Fruit fly (Drosophila melanogaster): ENCODE measurements around the gene CG32373.

Gene CG32373

DNA sequence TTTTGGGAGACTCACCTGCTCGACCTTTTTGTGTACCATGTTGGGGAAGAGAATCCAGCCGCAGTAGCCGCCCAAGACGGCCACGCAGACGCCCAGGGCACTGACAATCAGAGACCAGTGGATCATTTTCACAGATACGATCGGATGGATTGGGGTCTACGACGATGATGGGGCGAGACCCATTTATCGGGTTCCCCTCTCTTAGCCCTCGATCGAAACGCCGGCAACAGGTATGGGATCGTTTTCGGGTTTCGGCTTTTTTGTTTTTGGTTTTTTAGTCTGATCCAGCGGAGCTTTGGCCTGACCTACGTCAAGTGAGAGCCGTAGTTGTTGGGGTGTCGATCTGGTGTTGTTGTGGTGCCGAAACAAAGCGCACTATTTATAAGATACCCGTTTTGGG, 91.6 kb downstream of the CG32373 start:
- TF ChIP-seq jim (GFP tag; optimal IDR thresholded peaks at IDR 0.05) (peak; percentile 3), dsf (GFP tag; optimal IDR thresholded peaks at IDR 0.05; ENCODE audit: borderline replicate concordance) (no peak)

DNA sequence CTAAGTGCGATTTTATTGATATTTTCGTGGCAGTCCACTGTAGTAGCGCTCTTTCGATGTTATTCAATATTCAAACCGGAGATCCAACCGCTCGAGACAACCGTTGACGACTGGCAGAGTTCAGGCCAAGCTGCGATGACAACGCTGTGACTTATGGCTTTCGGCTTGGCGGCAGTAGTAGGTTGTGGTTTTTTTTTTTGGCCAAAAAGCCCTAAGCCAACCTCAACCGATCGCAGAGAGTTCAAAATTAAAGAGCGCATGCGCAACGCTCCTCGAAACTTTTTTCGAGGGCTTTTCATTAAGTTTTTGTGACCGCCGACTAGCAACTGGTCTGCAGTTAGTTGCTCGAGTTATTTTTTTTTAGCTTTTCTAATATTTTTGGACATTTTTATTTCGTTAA, 92.6 kb downstream of the CG32373 start, which contains the start of gene Snmp2:
Snmp2 (minus strand) TSS at position 101 of the 400 bp plus-strand sequence.
- TF ChIP-seq GATAd (GFP tag; optimal IDR thresholded peaks at IDR 0.05) (no peak), CrebA (GFP tag; optimal IDR thresholded peaks at IDR 0.05; ENCODE audit: borderline replicate concordance) (no peak), brk (GFP tag; optimal IDR thresholded peaks at IDR 0.05) (no peak), lola (GFP tag; optimal IDR thresholded peaks at IDR 0.05) (no peak), sv (GFP tag; optimal IDR thresholded peaks at IDR 0.05) (no peak), jim (GFP tag; optimal IDR thresholded peaks at IDR 0.05) (no peak), HLH106 (tag; optimal IDR thresholded peaks at IDR 0.05) (no peak), CG32264 (GFP tag; optimal IDR thresholded peaks at IDR 0.05) (no peak), dsf (GFP tag; optimal IDR thresholded peaks at IDR 0.05; ENCODE audit: borderline replicate concordance) (no peak), usp (GFP tag; optimal IDR thresholded peaks at IDR 0.05) (no peak), Mio (GFP tag; optimal IDR thresholded peaks at IDR 0.05) (no peak), sage (GFP tag; optimal IDR thresholded peaks at IDR 0.05) (no peak), Dfd (GFP tag; optimal IDR thresholded peaks at IDR 0.05) (no peak), br (GFP tag; optimal IDR thresholded peaks at IDR 0.05) (no peak), Rel (GFP tag; optimal IDR thresholded peaks at IDR 0.05) (no peak), Rel (tag; optimal IDR thresholded peaks at IDR 0.05) (no peak), Dif (GFP tag; optimal IDR thresholded peaks at IDR 0.05; ENCODE audit: partially characterized antibody) (no peak), fru (GFP tag; optimal IDR thresholded peaks at IDR 0.05) (no peak), N (GFP tag; optimal IDR thresholded peaks at IDR 0.05) (no peak), h (GFP tag; optimal IDR thresholded peaks at IDR 0.05) (no peak), ey (GFP tag; optimal IDR thresholded peaks at IDR 0.05) (no peak)

DNA sequence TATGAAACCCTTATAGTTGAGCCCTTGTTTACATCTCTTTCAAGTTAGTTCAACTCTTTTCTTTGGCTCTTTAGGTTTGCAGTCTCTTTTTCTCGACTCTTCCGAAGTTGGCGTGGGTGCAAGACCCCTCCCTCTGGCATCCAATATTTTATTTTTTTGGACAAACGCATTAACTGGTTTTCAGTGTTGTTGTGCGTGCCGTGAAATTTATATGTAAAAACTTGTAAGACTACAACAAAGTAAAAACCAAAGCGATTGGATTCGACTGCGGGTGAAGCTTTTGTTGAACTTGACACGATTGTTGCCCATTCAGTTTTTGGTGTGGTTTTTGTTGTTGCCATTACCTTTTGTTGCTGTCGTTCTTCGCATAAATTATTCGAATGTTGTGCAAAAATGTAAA, 93.4 kb downstream of the CG32373 start:
- TF ChIP-seq Vsx2 (GFP tag; optimal IDR thresholded peaks at IDR 0.05; ENCODE audit: partially characterized antibody) (peak; percentile 13), lola (GFP tag; optimal IDR thresholded peaks at IDR 0.05) (no peak), rgr (GFP tag; optimal IDR thresholded peaks at IDR 0.05) (no peak), dsf (GFP tag; optimal IDR thresholded peaks at IDR 0.05; ENCODE audit: borderline replicate concordance) (no peak), Abd-B (GFP tag; optimal IDR thresholded peaks at IDR 0.05) (no peak), Hr78 (GFP tag; optimal IDR thresholded peaks at IDR 0.05) (no peak), ey (GFP tag; optimal IDR thresholded peaks at IDR 0.05) (no peak), CG9705 (GFP tag; optimal IDR thresholded peaks at IDR 0.05) (no peak), woc (GFP tag; optimal IDR thresholded peaks at IDR 0.05) (no peak)

DNA sequence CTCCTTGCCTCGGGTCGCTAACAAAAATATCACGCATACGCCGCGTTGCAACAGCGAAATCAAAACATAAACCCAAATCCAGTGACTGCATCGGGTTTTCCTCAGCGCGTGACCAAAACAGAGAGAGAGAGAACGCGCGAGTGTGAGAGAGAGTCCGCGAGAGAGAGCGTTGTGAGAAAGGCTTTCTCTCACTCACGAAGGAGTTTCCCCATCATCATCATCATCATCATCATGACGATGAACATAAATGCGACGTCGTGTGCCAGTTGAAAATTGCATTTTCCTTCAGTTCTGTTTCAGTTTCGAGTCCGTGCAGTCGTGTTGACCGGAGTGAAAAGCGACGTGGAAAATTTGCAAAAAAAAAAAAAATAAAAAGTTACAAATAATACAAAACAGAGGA, 96.7 kb downstream of the CG32373 start, which contains the start of gene CG13685:
CG13685 (plus strand) TSS at position 301 of the 400 bp plus-strand sequence.
- no peak for TF ChIP-seq lola (GFP tag; optimal IDR thresholded peaks at IDR 0.05)
- TF ChIP-seq Dfd (GFP tag; optimal IDR thresholded peaks at IDR 0.05) = no peak
- no peak for TF ChIP-seq tai (GFP tag; optimal IDR thresholded peaks at IDR 0.05)
- TF ChIP-seq rgr (GFP tag; optimal IDR thresholded peaks at IDR 0.05) = no peak
- no peak for TF ChIP-seq sv (GFP tag; optimal IDR thresholded peaks at IDR 0.05)
- TF ChIP-seq dl (GFP tag; optimal IDR thresholded peaks at IDR 0.05; ENCODE audit: insufficient read depth in 1 of 2, partially characterized antibody in 2 of 2) = no peak
- no peak for TF ChIP-seq HLH106 (tag; optimal IDR thresholded peaks at IDR 0.05)
- no peak for TF ChIP-seq psq (GFP tag; optimal IDR thresholded peaks at IDR 0.05)
- TF ChIP-seq CG9705 (GFP tag; optimal IDR thresholded peaks at IDR 0.05) = no peak

DNA sequence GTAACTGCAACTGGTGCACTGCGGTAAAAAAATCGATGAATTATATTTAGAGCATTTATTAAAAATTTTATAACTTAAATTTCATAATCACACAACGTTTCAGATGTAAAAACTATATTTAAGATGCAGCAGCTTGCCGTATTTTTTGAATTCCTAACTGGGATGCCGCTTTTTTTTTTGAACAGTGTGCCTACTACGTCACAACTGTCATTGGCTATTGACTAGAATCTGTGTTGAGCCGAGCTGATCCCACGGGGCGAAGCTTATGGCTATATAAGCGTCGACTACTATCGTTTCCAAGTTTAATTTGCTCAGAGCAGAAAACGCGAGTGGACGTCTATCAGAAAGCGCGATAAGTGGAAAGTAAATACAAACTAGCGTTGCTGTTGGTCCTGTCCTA, 103.8 kb downstream of the CG32373 start, which contains the start of gene CG7409:
CG7409 (plus strand) TSS at position 301 of the 400 bp plus-strand sequence.
- TF ChIP-seq Dfd (GFP tag; optimal IDR thresholded peaks at IDR 0.05) = no peak

Measured in whole organism, wandering third instar larva.